Fruit fly (Drosophila melanogaster) whole organism, prepupa: Measurements from ENCODE around the gene sina.

Source experiments
- CG7368 ChIP-seq: fragments of 200-800 bp; sonication (Bioruptor generic); optimal IDR thresholded peaks from 3 replicates; lab custom pipeline; 2016; ENCODE audit warnings: missing biosample characterization, missing genetic modification characterization
- Hr4 ChIP-seq: fragments of 200-800 bp; sonication (Bioruptor generic); optimal IDR thresholded peaks from 3 replicates; lab custom pipeline; 2016; ENCODE audit warnings: missing biosample characterization, missing genetic modification characterization
- cyc ChIP-seq: fragments of 200-800 bp; sonication (Bioruptor generic); optimal IDR thresholded peaks from 3 replicates; lab custom pipeline; 2016; ENCODE audit warnings: missing biosample characterization, missing genetic modification characterization
- ss ChIP-seq, 2 experiments: fragments of 200-800 bp; sonication (Bioruptor generic); optimal IDR thresholded peaks; 2 replicates in 1 of 2; 3 replicates in 1 of 2; lab custom pipeline; 2017 to 2018; ENCODE audit warnings: mild to moderate bottlenecking in 2 of 2, missing biosample characterization in 2 of 2, missing genetic modification characterization in 2 of 2, moderate library complexity in 1 of 2

DNA sequence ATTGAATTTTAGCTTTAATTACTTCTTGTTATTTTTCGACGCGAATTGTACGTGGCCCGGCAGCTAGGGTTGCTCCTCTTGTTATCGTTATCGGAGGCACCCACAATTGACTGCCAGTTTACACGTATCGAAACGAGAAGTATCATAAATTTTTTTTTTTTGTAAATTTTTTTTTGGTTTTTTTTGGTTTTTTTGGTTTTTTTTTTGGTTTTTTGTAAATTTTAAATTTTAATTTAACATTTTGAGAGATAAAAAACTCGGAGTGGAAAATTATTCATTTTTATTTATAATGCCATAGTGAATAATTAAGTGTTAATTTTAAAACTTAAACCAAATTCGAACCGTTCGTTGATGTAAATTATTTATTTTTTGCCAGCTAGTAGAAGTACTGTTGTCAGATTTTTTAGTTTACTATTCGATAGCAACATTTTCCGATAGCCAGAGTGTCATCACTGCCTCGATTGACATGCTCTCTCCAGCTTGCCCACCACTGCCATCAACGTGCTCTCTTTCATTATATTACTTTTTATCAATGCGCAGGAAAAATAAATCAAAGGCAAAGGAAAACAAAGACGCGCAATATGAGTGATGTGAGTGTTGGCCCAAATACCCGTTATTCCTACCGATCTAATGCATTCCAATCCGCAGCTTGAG is 8.5 kb upstream of the sina start, which contains the start of the genes kud and Zcchc7:
- TF ChIP-seq cyc (GFP tag; lab: Kevin White, UChicago) (peak; percentile 66), ss (GFP tag; optimal IDR thresholded peaks at IDR 0.05; lab: Kevin White, UChicago) (no peak), CG7368 (GFP tag; lab: Kevin White, UChicago) (no peak), Hr4 (GFP tag; lab: Kevin White, UChicago) (no peak)
